Worm (Caenorhabditis elegans): ENCODE results near the gene C45B11.8.

- TF ChIP-seq klf-2 (GFP tag; conservative IDR thresholded peaks at IDR 0.05) (no peak), T22C8.4 (GFP tag; IDR thresholded peaks at IDR 0.05) (no peak)
Measured at ce11 chrV:11016846-11017553, 23.6 kb upstream of the C45B11.8 start.
